Fruit fly (Drosophila melanogaster) whole organism, prepupa: ENCODE results near the gene hook.

Experiments used
- CG16779 ChIP-seq: fragments of 200-800 bp; sonication (Bioruptor generic); optimal IDR thresholded peaks from 3 replicates; lab custom pipeline; 2017; ENCODE audit warnings: missing biosample characterization, mild to moderate bottlenecking, missing genetic modification characterization
- CG6854 ChIP-seq: fragments of 200-800 bp; sonication (Bioruptor generic); optimal IDR thresholded peaks from 2 replicates; lab custom pipeline; 2017; ENCODE audit warnings: missing biosample characterization, mild to moderate bottlenecking, missing genetic modification characterization
- Smox ChIP-seq: fragments of 200-800 bp; sonication (Bioruptor generic); optimal IDR thresholded peaks from 3 replicates; lab custom pipeline; 2016; ENCODE audit warnings: missing biosample characterization, missing genetic modification characterization
- Sox102F ChIP-seq: fragments of 200-800 bp; sonication (Bioruptor generic); optimal IDR thresholded peaks from 2 replicates; lab custom pipeline; 2016; ENCODE audit warnings: missing biosample characterization, mild to moderate bottlenecking, missing genetic modification characterization
- lz ChIP-seq: fragments of 200-800 bp; sonication (Bioruptor generic); optimal IDR thresholded peaks from 3 replicates; lab custom pipeline; 2016; ENCODE audit warnings: missing biosample characterization, missing genetic modification characterization

dm6 chr2L:19010566-19010965, 22.7 kb downstream of the hook start, which contains the start of gene robl37BC:
- TF ChIP-seq Sox102F (no peak), CG6854 (GFP tag; lab: Kevin White, UChicago) (no peak), CG16779 (tag; lab: Kevin White, UChicago) (no peak), Smox (GFP tag; lab: Kevin White, UChicago) (no peak), lz (GFP tag; lab: Kevin White, UChicago) (no peak)
